Worm (Caenorhabditis elegans) whole organism, midembryonic: ENCODE data around the gene med-1.

Source experiments
- T22C8.4 ChIP-seq: fragments of 200-800 bp; sonication (Bioruptor generic); IDR thresholded peaks from 2 replicates; pipeline ENCODE4 v1.3.6; 2022; ENCODE audit warnings: missing genetic modification characterization, missing compliant biosample characterization
- med-1 ChIP-seq: sonication (generic microtip); optimal IDR thresholded peaks from 2 replicates; lab custom pipeline; 2017; ENCODE audit warnings: missing genetic modification characterization, mild to moderate bottlenecking, missing compliant biosample characterization, antibody characterized with exemption, missing genetic modification reagents; ENCODE audit not compliant: insufficient read depth
- ref-1 ChIP-seq: fragments of 200-800 bp; sonication (Bioruptor generic); conservative IDR thresholded peaks from 2 replicates; pipeline ENCODE4 v1.3.6; 2022; ENCODE audit warnings: missing genetic modification reagents, missing genetic modification characterization, missing compliant biosample characterization

ce11 chrX:12438266-12438665 is 7.9 kb downstream of the med-1 start:
- TF ChIP-seq T22C8.4 (GFP tag; lab: Robert Waterston, UW) (no peak), ref-1 (GFP tag; lab: Robert Waterston, UW) (no peak), med-1 (GFP tag; lab: Kevin White, UChicago) (no peak)
